Fruit fly (Drosophila melanogaster) whole organism, embryonic: ENCODE data around the gene CG9986.

ENCODE experiments used
- Bgb ChIP-seq: fragments of 200-800 bp; sonication (Bioruptor generic); IDR thresholded peaks from 2 replicates; pipeline ENCODE4 v1.3.6; 2022; ENCODE audit warnings: missing biosample characterization, missing genetic modification characterization; ENCODE audit not compliant: partially characterized antibody
- CG11723 ChIP-seq: fragments of 200-800 bp; sonication (Bioruptor generic); optimal IDR thresholded peaks from 2 replicates; lab custom pipeline; 2017; ENCODE audit warnings: missing biosample characterization, mild to moderate bottlenecking, missing genetic modification characterization
- CG12104 ChIP-seq: fragments of 200-800 bp; sonication (Bioruptor generic); optimal IDR thresholded peaks from 3 replicates; lab custom pipeline; 2016; ENCODE audit warnings: missing biosample characterization, missing genetic modification characterization
- CG15011 ChIP-seq: fragments of 200-800 bp; sonication (Bioruptor generic); optimal IDR thresholded peaks from 3 replicates; lab custom pipeline; 2018; ENCODE audit warnings: missing biosample characterization, mild to moderate bottlenecking, missing genetic modification characterization
- CG17359 ChIP-seq: fragments of 200-800 bp; sonication (Bioruptor generic); optimal IDR thresholded peaks from 3 replicates; lab custom pipeline; 2018; ENCODE audit warnings: missing biosample characterization, mild to moderate bottlenecking, missing genetic modification characterization, moderate library complexity
- CG3163 ChIP-seq: fragments of 200-800 bp; sonication (Bioruptor generic); optimal IDR thresholded peaks from 3 replicates; lab custom pipeline; 2016; ENCODE audit warnings: missing biosample characterization, missing genetic modification characterization
- CG32772 ChIP-seq: fragments of 200-800 bp; sonication (Bioruptor generic); IDR thresholded peaks from 2 replicates; pipeline ENCODE4 v1.3.6; 2022; ENCODE audit warnings: missing biosample characterization, missing genetic modification characterization
- CG4328 ChIP-seq: fragments of 200-800 bp; sonication (Bioruptor generic); optimal IDR thresholded peaks from 3 replicates; lab custom pipeline; 2017; ENCODE audit warnings: missing biosample characterization, missing genetic modification reagents, missing genetic modification characterization
- CG4360 ChIP-seq: fragments of 200-800 bp; sonication (Bioruptor generic); IDR thresholded peaks from 2 replicates; pipeline ENCODE4 v1.3.6; 2022; ENCODE audit warnings: missing biosample characterization, missing genetic modification characterization
- CG4424 ChIP-seq: fragments of 200-800 bp; sonication (Bioruptor generic); optimal IDR thresholded peaks from 3 replicates; lab custom pipeline; 2016; ENCODE audit warnings: missing biosample characterization, missing genetic modification characterization
- CG6791 ChIP-seq: fragments of 200-800 bp; sonication (Bioruptor generic); IDR thresholded peaks from 3 replicates; pipeline ENCODE4 v1.3.6; 2022; ENCODE audit warnings: missing biosample characterization, missing genetic modification characterization; ENCODE audit not compliant: partially characterized antibody
- CG7271 ChIP-seq: fragments of 200-800 bp; sonication (Bioruptor generic); optimal IDR thresholded peaks from 2 replicates; lab custom pipeline; 2018; ENCODE audit warnings: missing biosample characterization, mild to moderate bottlenecking, missing genetic modification characterization, moderate library complexity
- CG7928 ChIP-seq: fragments of 200-800 bp; sonication (Bioruptor generic); optimal IDR thresholded peaks from 2 replicates; lab custom pipeline; 2017; ENCODE audit warnings: missing biosample characterization, mild to moderate bottlenecking, missing genetic modification characterization
- CG8290 ChIP-seq, 3 experiments: fragments of 200-800 bp; sonication (Bioruptor generic); optimal IDR thresholded peaks; 2 replicates each; lab custom pipeline; 2016 to 2019; ENCODE audit warnings: missing biosample characterization in 3 of 3, missing genetic modification characterization in 3 of 3, mild to moderate bottlenecking in 2 of 3, moderate library complexity in 1 of 3
- CG8765 ChIP-seq: fragments of 200-800 bp; sonication (Bioruptor generic); IDR thresholded peaks from 2 replicates; pipeline ENCODE4 v1.3.6; 2022; ENCODE audit warnings: missing biosample characterization, missing genetic modification characterization
- CG8924 ChIP-seq: fragments of 200-800 bp; optimal IDR thresholded peaks from 3 replicates; lab custom pipeline; 2019; ENCODE audit warnings: missing biosample characterization, mild to moderate bottlenecking, missing genetic modification characterization, moderate library complexity
- CG9727 ChIP-seq: fragments of 200-800 bp; sonication (Bioruptor generic); optimal IDR thresholded peaks from 3 replicates; lab custom pipeline; 2017; ENCODE audit warnings: missing biosample characterization, mild to moderate bottlenecking, missing genetic modification characterization
- D ChIP-seq, 2 experiments: fragments of 200-800 bp in 1 of 2; fragments of >200 bp in 1 of 2; sonication (Bioruptor generic) in 1 of 2; optimal IDR thresholded peaks; 2 replicates in 1 of 2; 3 replicates in 1 of 2; lab custom pipeline; 2017; ENCODE audit warnings: mild to moderate bottlenecking in 1 of 2, missing biosample characterization in 1 of 2, missing genetic modification characterization in 1 of 2, missing genetic modification reagents in 1 of 2
- D19B ChIP-seq: fragments of 200-800 bp; sonication (Bioruptor generic); optimal IDR thresholded peaks from 2 replicates; lab custom pipeline; 2017; ENCODE audit warnings: missing biosample characterization, mild to moderate bottlenecking, missing genetic modification characterization
- Dad ChIP-seq: fragments of 200-800 bp; sonication (Bioruptor generic); optimal IDR thresholded peaks from 3 replicates; lab custom pipeline; 2016; ENCODE audit warnings: missing biosample characterization, missing genetic modification characterization
- Dfd ChIP-seq, 2 experiments: fragments of >200 bp; optimal IDR thresholded peaks; 2 replicates each; lab custom pipeline; 2017; ENCODE audit warnings: missing biosample characterization in 2 of 2, missing genetic modification characterization in 2 of 2
- Ets97D ChIP-seq: fragments of 200-800 bp; sonication (Bioruptor generic); optimal IDR thresholded peaks from 3 replicates; lab custom pipeline; 2016; ENCODE audit warnings: missing biosample characterization, missing genetic modification characterization
- Gug ChIP-seq: fragments of 200-800 bp; sonication (Bioruptor generic); IDR thresholded peaks from 4 replicates; pipeline ENCODE4 v1.3.6; 2022; ENCODE audit warnings: missing biosample characterization, missing genetic modification characterization
- H2.0 ChIP-seq: fragments of 200-800 bp; sonication (Bioruptor generic); IDR thresholded peaks from 2 replicates; pipeline ENCODE4 v1.3.6; 2022; ENCODE audit warnings: missing biosample characterization, missing genetic modification characterization
- Hand ChIP-seq: fragments of 200-800 bp; sonication (Bioruptor generic); optimal IDR thresholded peaks from 2 replicates; lab custom pipeline; 2017; ENCODE audit warnings: mild to moderate bottlenecking, missing biosample characterization, missing genetic modification reagents, missing genetic modification characterization
- Hr51 ChIP-seq, 2 experiments: fragments of 200-800 bp; sonication (Bioruptor generic); optimal IDR thresholded peaks; 2 replicates in 1 of 2; 3 replicates in 1 of 2; lab custom pipeline; 2016 to 2018; ENCODE audit warnings: missing biosample characterization in 2 of 2, missing genetic modification characterization in 2 of 2, mild to moderate bottlenecking in 1 of 2, moderate library complexity in 1 of 2
- Kr ChIP-seq: fragments of 200-800 bp; sonication (Bioruptor generic); optimal IDR thresholded peaks from 2 replicates; lab custom pipeline; 2017; ENCODE audit warnings: missing biosample characterization, mild to moderate bottlenecking, missing genetic modification characterization
- Opbp ChIP-seq: fragments of 200-800 bp; sonication (Bioruptor generic); IDR thresholded peaks from 3 replicates; pipeline ENCODE4 v1.3.6; 2022; ENCODE audit warnings: missing biosample characterization, missing genetic modification characterization; ENCODE audit not compliant: partially characterized antibody
- Rx ChIP-seq: fragments of 200-800 bp; sonication (Bioruptor generic); IDR thresholded peaks from 2 replicates; pipeline ENCODE4 v1.3.6; 2022; ENCODE audit warnings: missing biosample characterization, missing genetic modification characterization
- YL-1 ChIP-seq: fragments of 200-800 bp; sonication (Bioruptor generic); optimal IDR thresholded peaks from 3 replicates; lab custom pipeline; 2017; ENCODE audit warnings: missing biosample characterization, mild to moderate bottlenecking, missing genetic modification characterization
- ato ChIP-seq: fragments of 200-800 bp; sonication (Bioruptor generic); IDR thresholded peaks from 2 replicates; pipeline ENCODE4 v1.3.6; 2022; ENCODE audit warnings: missing biosample characterization, missing genetic modification characterization; ENCODE audit not compliant: partially characterized antibody
- cad ChIP-seq: fragments of >200 bp; optimal IDR thresholded peaks from 2 replicates; lab custom pipeline; 2017; ENCODE audit warnings: missing biosample characterization, missing genetic modification characterization
- croc ChIP-seq: fragments of 200-800 bp; sonication (Bioruptor generic); conservative IDR thresholded peaks from 3 replicates; pipeline ENCODE4 v1.3.6; 2022; ENCODE audit warnings: missing biosample characterization, missing genetic modification characterization
- dmrt99B ChIP-seq: fragments of 200-800 bp; sonication (Bioruptor generic); optimal IDR thresholded peaks from 2 replicates; lab custom pipeline; 2018; ENCODE audit warnings: missing biosample characterization, mild to moderate bottlenecking, missing genetic modification characterization, moderate library complexity
- fd102C ChIP-seq: fragments of 200-800 bp; sonication (Bioruptor generic); optimal IDR thresholded peaks from 2 replicates; lab custom pipeline; 2018; ENCODE audit warnings: missing biosample characterization, mild to moderate bottlenecking, missing genetic modification characterization, moderate library complexity
- gsb ChIP-seq: fragments of 200-800 bp; sonication (Bioruptor generic); IDR thresholded peaks from 2 replicates; pipeline ENCODE4 v1.3.6; 2022; ENCODE audit warnings: missing biosample characterization, missing genetic modification characterization
- jing ChIP-seq: fragments of 200-800 bp; sonication (Bioruptor generic); optimal IDR thresholded peaks from 2 replicates; lab custom pipeline; 2018; ENCODE audit warnings: missing biosample characterization, mild to moderate bottlenecking, missing genetic modification characterization
- knrl ChIP-seq: fragments of 200-800 bp; sonication (Bioruptor generic); IDR thresholded peaks from 3 replicates; pipeline ENCODE4 v1.3.6; 2022; ENCODE audit warnings: missing biosample characterization, missing genetic modification characterization; ENCODE audit not compliant: partially characterized antibody
- nmo ChIP-seq: fragments of 200-800 bp; sonication (Bioruptor generic); optimal IDR thresholded peaks from 2 replicates; lab custom pipeline; 2018; ENCODE audit warnings: missing biosample characterization, mild to moderate bottlenecking, missing genetic modification characterization, moderate library complexity
- org-1 ChIP-seq: fragments of 200-800 bp; sonication (Bioruptor generic); optimal IDR thresholded peaks from 2 replicates; lab custom pipeline; 2017; ENCODE audit warnings: missing biosample characterization, missing genetic modification characterization
- pb ChIP-seq: fragments of 200-800 bp; sonication (Bioruptor generic); optimal IDR thresholded peaks from 3 replicates; lab custom pipeline; 2016; ENCODE audit warnings: missing biosample characterization, missing genetic modification characterization
- rib ChIP-seq: fragments of 200-800 bp; sonication (Bioruptor generic); IDR thresholded peaks from 2 replicates; pipeline ENCODE4 v1.3.6; 2022; ENCODE audit warnings: missing biosample characterization, missing genetic modification characterization
- sima ChIP-seq: fragments of 200-800 bp; sonication (Bioruptor generic); optimal IDR thresholded peaks from 2 replicates; lab custom pipeline; 2016; ENCODE audit warnings: missing biosample characterization, missing genetic modification characterization
- toy ChIP-seq: fragments of 200-800 bp; sonication (Bioruptor generic); IDR thresholded peaks from 2 replicates; pipeline ENCODE4 v1.3.6; 2022; ENCODE audit warnings: missing biosample characterization, missing genetic modification characterization
- trem ChIP-seq: fragments of 200-800 bp; optimal IDR thresholded peaks from 3 replicates; lab custom pipeline; 2019; ENCODE audit warnings: missing biosample characterization, mild to moderate bottlenecking, missing genetic modification characterization, moderate library complexity
- zen ChIP-seq: fragments of 200-800 bp; sonication (Bioruptor generic); optimal IDR thresholded peaks from 3 replicates; lab custom pipeline; 2018; ENCODE audit warnings: missing biosample characterization, mild to moderate bottlenecking, missing genetic modification characterization, moderate library complexity
- zfh1 ChIP-seq: fragments of 200-800 bp; sonication (Bioruptor generic); IDR thresholded peaks from 3 replicates; pipeline ENCODE4 v1.3.6; 2022; ENCODE audit warnings: missing biosample characterization, missing genetic modification characterization

Gene CG9986

DNA sequence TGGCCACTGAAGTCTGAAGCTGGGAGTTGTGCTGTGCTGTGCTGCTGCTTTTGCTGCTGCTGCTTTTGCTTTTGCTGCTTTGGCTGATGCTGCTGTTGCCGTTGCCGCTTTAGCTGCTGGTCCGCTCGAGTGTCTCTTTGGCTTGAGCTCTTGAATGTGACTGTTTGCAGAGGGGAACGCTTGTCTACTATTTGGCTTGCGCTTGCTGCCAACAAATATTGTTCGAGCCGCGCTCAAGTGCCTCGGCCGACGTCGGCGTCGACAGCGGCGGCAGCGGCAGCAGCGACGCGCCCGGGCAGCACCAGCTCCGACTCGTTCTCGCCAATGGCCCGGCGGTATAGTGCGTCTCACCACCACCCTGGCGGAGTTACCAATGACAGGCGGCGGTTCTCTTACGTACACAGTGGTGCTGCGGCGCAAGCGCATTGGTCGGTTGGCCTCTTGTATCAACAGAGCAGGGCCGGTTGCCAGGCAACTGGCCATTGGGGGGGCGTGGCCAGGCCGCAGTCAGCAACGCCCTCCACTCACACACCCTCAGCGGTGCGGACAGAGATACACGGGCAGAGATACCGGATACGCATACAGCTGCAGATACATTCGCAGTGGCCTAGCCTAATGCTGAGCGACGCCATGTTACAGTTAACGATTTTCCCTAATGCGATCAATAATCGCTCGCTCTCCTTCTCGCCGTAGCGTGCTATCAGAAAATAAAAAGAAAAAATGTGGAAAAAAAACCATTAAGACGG lies 20.6 kb upstream of the CG9986 start, which contains the start of gene fkh (continued):
- no peak for TF ChIP-seq Opbp (GFP tag; lab: Robert Waterston, UW)
- peak; percentile 90 for TF ChIP-seq CG3163
- TF ChIP-seq CG8765 (GFP tag; lab: Robert Waterston, UW): 0 out of 2 replicates have a peak, but pooled peaks have one; percentile 24
- peak; percentile 84 for TF ChIP-seq zfh1 (GFP tag; lab: Robert Waterston, UW)
- peak; percentile 62 for TF ChIP-seq Ets97D (GFP tag; lab: Kevin White, UChicago)
- TF ChIP-seq pb (GFP tag; lab: Kevin White, UChicago): peak; percentile 95
- peak; percentile 50 to 95 for TF ChIP-seq Hr51 (GFP tag; optimal IDR thresholded peaks at IDR 0.05; lab: Kevin White, UChicago)
- TF ChIP-seq toy: 0 out of 2 replicates have a peak, but pooled peaks have one; percentile 17
- peak; percentile 73 for TF ChIP-seq CG4424 (GFP tag; lab: Kevin White, UChicago)
- peak; percentile 67 for TF ChIP-seq jing
- peak; percentile 93 for TF ChIP-seq Hand (GFP tag; lab: Kevin White, UChicago)
- TF ChIP-seq CG7928 (GFP tag; lab: Kevin White, UChicago): peak; percentile 78
- no peak for TF ChIP-seq CG6791 (GFP tag; lab: Robert Waterston, UW)
- peak; percentile 96 for TF ChIP-seq CG15011 (GFP tag; lab: Kevin White, UChicago)
- peak; percentile 92 for TF ChIP-seq rib (GFP tag; lab: Robert Waterston, UW)
- TF ChIP-seq Dad (GFP tag; lab: Kevin White, UChicago): peak; percentile 85

dm6 chr3R:28586224-28586623 lies 19.7 kb upstream of the CG9986 start:
- TF ChIP-seq YL-1 (GFP tag; lab: Kevin White, UChicago): no peak
- TF ChIP-seq knrl (GFP tag; lab: Robert Waterston, UW): no peak
- TF ChIP-seq CG4328: no peak
- no peak for TF ChIP-seq dmrt99B (tag; lab: Kevin White, UChicago)
- no peak for TF ChIP-seq ato (GFP tag; lab: Robert Waterston, UW)
- TF ChIP-seq CG8290 (GFP tag; optimal IDR thresholded peaks at IDR 0.05; lab: Kevin White, UChicago): peak; percentile 19
- TF ChIP-seq CG8290 (tag; optimal IDR thresholded peaks at IDR 0.05; lab: Kevin White, UChicago): no peak
- TF ChIP-seq cad (GFP tag; lab: Kevin White, UChicago): peak; percentile 97
- TF ChIP-seq CG11723 (GFP tag; lab: Kevin White, UChicago): no peak
- peak; percentile 81 for TF ChIP-seq D (optimal IDR thresholded peaks at IDR 0.05; lab: Kevin White, UChicago)
- TF ChIP-seq D (GFP tag; optimal IDR thresholded peaks at IDR 0.05; lab: Kevin White, UChicago): no peak
- no peak for TF ChIP-seq Dfd (GFP tag; optimal IDR thresholded peaks at IDR 0.05; lab: Kevin White, UChicago)
- TF ChIP-seq gsb (GFP tag; lab: Robert Waterston, UW): no peak
- TF ChIP-seq trem (tag; lab: Kevin White, UChicago): no peak
- peak; percentile 56 for TF ChIP-seq Kr
- no peak for TF ChIP-seq fd102C (GFP tag; lab: Kevin White, UChicago)
- TF ChIP-seq nmo (GFP tag; lab: Kevin White, UChicago): no peak
- no peak for TF ChIP-seq D19B (GFP tag; lab: Kevin White, UChicago)
- no peak for TF ChIP-seq Gug (GFP tag; lab: Robert Waterston, UW)
- TF ChIP-seq Bgb: no peak
- TF ChIP-seq zfh1 (GFP tag; lab: Robert Waterston, UW): no peak
- TF ChIP-seq CG4360 (GFP tag; lab: Robert Waterston, UW): no peak
- no peak for TF ChIP-seq croc (GFP tag; lab: Robert Waterston, UW)
- TF ChIP-seq CG32772 (GFP tag; lab: Robert Waterston, UW): no peak
- TF ChIP-seq CG8924 (tag; lab: Kevin White, UChicago): no peak
- TF ChIP-seq CG17359 (tag; lab: Kevin White, UChicago): no peak
- no peak for TF ChIP-seq org-1 (GFP tag; lab: Kevin White, UChicago)
- TF ChIP-seq CG7271: peak; percentile 50
- TF ChIP-seq sima (GFP tag; lab: Kevin White, UChicago): no peak
- TF ChIP-seq CG6791 (GFP tag; lab: Robert Waterston, UW): no peak
- no peak for TF ChIP-seq CG9727 (GFP tag; lab: Kevin White, UChicago)
- peak; percentile 85 for TF ChIP-seq zen (tag; lab: Kevin White, UChicago)
- TF ChIP-seq CG4424 (GFP tag; lab: Kevin White, UChicago): no peak
- no peak for TF ChIP-seq CG12104 (GFP tag; lab: Kevin White, UChicago)
- no peak for TF ChIP-seq H2.0 (GFP tag; lab: Robert Waterston, UW)
- TF ChIP-seq Rx: no peak
